Worm (Caenorhabditis elegans): ENCODE data around the gene unc-104.

Gene unc-104

DNA sequence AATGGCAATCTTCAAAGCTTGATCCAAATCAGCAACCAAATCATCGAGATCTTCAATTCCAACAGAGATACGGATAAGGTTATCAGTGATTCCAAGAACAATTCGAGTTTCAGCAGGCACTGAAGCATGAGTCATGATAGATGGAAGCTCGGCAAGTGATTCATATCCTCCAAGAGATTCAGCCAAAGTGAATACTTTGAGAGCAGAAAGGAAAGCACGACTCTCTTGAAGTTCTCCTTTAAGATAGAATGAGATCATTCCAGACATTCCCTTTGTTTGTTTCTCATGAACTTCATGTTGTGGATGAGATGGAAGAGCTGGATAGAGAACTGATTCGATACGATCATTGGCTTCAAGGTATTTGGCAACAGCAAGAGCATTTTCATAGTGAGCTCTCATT lies 61.5 kb downstream of the unc-104 start:
- TF ChIP-seq rpc-1 (optimal IDR thresholded peaks at IDR 0.05) (no peak), rpc-1 (tag; optimal IDR thresholded peaks at IDR 0.05) (no peak), madf-8 (GFP tag; conservative IDR thresholded peaks at IDR 0.05) (no peak), dpff-1 (tag; optimal IDR thresholded peaks at IDR 0.05) (no peak), lsl-1 (GFP tag; optimal IDR thresholded peaks at IDR 0.05) (no peak), tbx-9 (tag; optimal IDR thresholded peaks at IDR 0.05; ENCODE audit: borderline replicate concordance) (no peak), lin-26 (GFP tag; IDR thresholded peaks at IDR 0.05) (no peak), ztf-22 (GFP tag; optimal IDR thresholded peaks at IDR 0.05) (no peak), ets-4 (GFP tag; optimal IDR thresholded peaks at IDR 0.05) (no peak), mxl-1 (tag; optimal IDR thresholded peaks at IDR 0.05) (no peak), mcd-1 (GFP tag; IDR thresholded peaks at IDR 0.05) (0 out of 2 replicates have a peak, but pooled peaks have one; percentile 12), Y56A3A.18 (GFP tag; IDR thresholded peaks at IDR 0.05) (no peak), ama-1 (optimal IDR thresholded peaks at IDR 0.05) (no peak), ama-1 (GFP tag; optimal IDR thresholded peaks at IDR 0.05) (no peak), C06A6.2 (GFP tag; conservative IDR thresholded peaks at IDR 0.05) (no peak), fkh-3 (tag; optimal IDR thresholded peaks at IDR 0.05) (no peak), him-1 (tag; optimal IDR thresholded peaks at IDR 0.05) (peak; percentile 28), egl-44 (GFP tag; IDR thresholded peaks at IDR 0.05) (0 out of 2 replicates have a peak, but pooled peaks have one; percentile 17), Y67H2A.10 (GFP tag; conservative IDR thresholded peaks at IDR 0.05) (no peak), F37B4.10 (GFP tag; IDR thresholded peaks at IDR 0.05) (no peak), nfya-1 (tag; optimal IDR thresholded peaks at IDR 0.05; ENCODE audit: borderline replicate concordance, insufficient read depth) (no peak), B0336.3 (GFP tag; IDR thresholded peaks at IDR 0.05) (no peak), F55B11.4 (tag; optimal IDR thresholded peaks at IDR 0.05; ENCODE audit: borderline replicate concordance, insufficient read depth) (no peak), Y79H2A.3 (GFP tag; conservative IDR thresholded peaks at IDR 0.05) (no peak), hlh-12 (tag; optimal IDR thresholded peaks at IDR 0.05) (no peak), gei-17 (GFP tag; optimal IDR thresholded peaks at IDR 0.05) (no peak), snpc-4 (GFP tag; optimal IDR thresholded peaks at IDR 0.05) (no peak), snpc-4 (tag; optimal IDR thresholded peaks at IDR 0.05) (no peak)

DNA sequence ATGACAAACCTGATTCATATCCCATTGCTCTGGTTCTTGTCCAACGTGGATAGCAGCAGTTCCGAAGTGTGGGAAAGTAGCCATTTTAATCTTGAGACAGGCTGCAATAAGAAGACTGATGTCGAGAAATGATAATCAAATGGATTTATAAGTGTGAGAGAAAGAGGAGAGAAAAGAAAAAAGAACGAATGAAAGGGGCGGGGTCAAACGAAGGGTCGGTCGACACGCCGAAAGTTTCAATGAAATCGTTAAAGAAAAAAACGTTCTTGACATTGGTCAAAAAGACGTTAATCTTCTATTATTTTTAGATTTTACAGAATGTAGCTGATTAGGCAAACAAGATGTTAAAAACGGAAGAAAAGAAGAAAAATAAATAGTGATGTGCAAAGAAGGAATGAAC lies 63.1 kb downstream of the unc-104 start, which contains the start of gene cth-2:
cth-2 (minus strand) TSS at position 101 of the 400 bp plus-strand sequence.
- TF ChIP-seq madf-6 (GFP tag; IDR thresholded peaks at IDR 0.05) (no peak), nhr-80 (tag; optimal IDR thresholded peaks at IDR 0.05) (peak; percentile 8), hmg-20 (GFP tag; IDR thresholded peaks at IDR 0.05) (no peak), madf-10 (tag; optimal IDR thresholded peaks at IDR 0.05) (no peak), chd-7 (tag; optimal IDR thresholded peaks at IDR 0.05) (no peak), B0261.1 (tag; optimal IDR thresholded peaks at IDR 0.05) (no peak)

DNA sequence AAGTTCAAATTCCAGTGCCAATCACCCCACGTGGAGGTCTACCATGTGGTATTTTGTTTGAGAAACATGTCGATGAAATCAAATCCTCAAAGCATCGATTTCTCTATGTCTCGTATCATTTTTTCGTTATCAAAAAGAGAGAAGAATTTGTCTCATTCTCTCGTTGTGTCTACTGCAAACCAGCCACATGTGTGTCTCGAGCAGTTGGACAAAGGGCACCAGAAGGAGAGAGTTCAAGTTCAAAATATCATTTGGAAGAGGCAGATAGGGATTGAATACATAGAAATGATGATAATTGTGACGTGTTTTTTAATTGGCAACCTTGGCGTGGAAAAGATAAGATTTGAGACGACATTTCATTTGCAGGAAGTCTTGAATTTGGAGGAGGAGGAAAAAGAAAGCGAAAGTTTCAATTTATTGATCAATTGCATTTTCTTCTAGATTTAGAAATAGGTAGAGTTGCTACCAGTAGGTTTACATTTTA lies 64.5 kb downstream of the unc-104 start:
- peak; percentile 43 for TF ChIP-seq lin-40 (tag; optimal IDR thresholded peaks at IDR 0.05)
- no peak for TF ChIP-seq nhr-90 (tag; optimal IDR thresholded peaks at IDR 0.05)
- TF ChIP-seq zim-3 (tag; optimal IDR thresholded peaks at IDR 0.05), result no peak
- peak; percentile 70 for TF ChIP-seq nhr-80 (tag; optimal IDR thresholded peaks at IDR 0.05)
- TF ChIP-seq ztf-26 (tag; optimal IDR thresholded peaks at IDR 0.05), result peak; percentile 36
- TF ChIP-seq efl-1 (GFP tag; optimal IDR thresholded peaks at IDR 0.05), result no peak
- no peak for TF ChIP-seq B0035.1 (tag; optimal IDR thresholded peaks at IDR 0.05)
- no peak for TF ChIP-seq hrde-1 (tag; optimal IDR thresholded peaks at IDR 0.05; ENCODE audit: borderline replicate concordance)
- no peak for TF ChIP-seq egrh-3 (GFP tag; IDR thresholded peaks at IDR 0.05)
- TF ChIP-seq lin-35 (GFP tag; optimal IDR thresholded peaks at IDR 0.05), result peak in 1 of 3 experiments; percentile 39
- TF ChIP-seq tlf-1 (GFP tag; optimal IDR thresholded peaks at IDR 0.05), result no peak
- peak; percentile 62 for TF ChIP-seq somi-1 (GFP tag; optimal IDR thresholded peaks at IDR 0.05)
- TF ChIP-seq let-607 (tag; optimal IDR thresholded peaks at IDR 0.05), result peak in 1 of 2 experiments; percentile 36
- TF ChIP-seq cebp-1 (GFP tag; IDR thresholded peaks at IDR 0.05), result no peak
- TF ChIP-seq cebp-1 (tag; optimal IDR thresholded peaks at IDR 0.05), result peak; percentile 55
- TF ChIP-seq tbp1 (GFP tag; optimal IDR thresholded peaks at IDR 0.05), result no peak
- TF ChIP-seq lir-1 (GFP tag; conservative IDR thresholded peaks at IDR 0.05), result no peak
